Worm (Caenorhabditis elegans) whole organism, early embryonic: ENCODE data around the gene C41H7.9.

ENCODE experiments used
- aly-1 ChIP-seq: sonication (generic microtip); optimal IDR thresholded peaks from 2 replicates; lab custom pipeline; 2016; ENCODE audit warnings: missing genetic modification characterization, missing compliant biosample characterization
- ama-1 ChIP-seq: fragments of 150-350 bp; optimal IDR thresholded peaks from 2 replicates; lab custom pipeline; 2014
- flt-1 ChIP-seq: fragments of 200-800 bp; sonication (Bioruptor generic); IDR thresholded peaks from 2 replicates; pipeline ENCODE4 v1.3.6; 2022; ENCODE audit warnings: missing genetic modification characterization, missing compliant biosample characterization
- hmg-4 ChIP-seq: fragments of 200-800 bp; sonication (Bioruptor generic); optimal IDR thresholded peaks from 2 replicates; lab custom pipeline; 2018; ENCODE audit warnings: mild to moderate bottlenecking, missing genetic modification characterization, missing compliant biosample characterization
- hnd-1 ChIP-seq: sonication (generic microtip); optimal IDR thresholded peaks from 2 replicates; lab custom pipeline; 2016; ENCODE audit warnings: missing genetic modification characterization, missing compliant biosample characterization
- pes-1 ChIP-seq: fragments of 200-800 bp; sonication (Bioruptor generic); IDR thresholded peaks from 2 replicates; pipeline ENCODE4 v1.3.6; 2022; ENCODE audit warnings: missing genetic modification reagents, missing genetic modification characterization, missing compliant biosample characterization
- scrt-1 ChIP-seq: fragments of 200-800 bp; sonication (Bioruptor generic); IDR thresholded peaks from 2 replicates; pipeline ENCODE4 v1.3.6; 2022; ENCODE audit warnings: missing genetic modification characterization, missing compliant biosample characterization
- sea-1 ChIP-seq: fragments of 200-800 bp; sonication (Bioruptor generic); conservative IDR thresholded peaks from 2 replicates; pipeline ENCODE4 v1.3.6; 2022; ENCODE audit warnings: missing genetic modification characterization, missing compliant biosample characterization
- tbx-37 ChIP-seq: fragments of 200-800 bp; sonication (Bioruptor generic); conservative IDR thresholded peaks from 2 replicates; pipeline ENCODE4 v1.3.6; 2022; ENCODE audit warnings: missing genetic modification reagents, missing genetic modification characterization, missing compliant biosample characterization
- tra-4 ChIP-seq: sonication (generic microtip); optimal IDR thresholded peaks from 2 replicates; lab custom pipeline; 2017; ENCODE audit warnings: missing genetic modification characterization, missing compliant biosample characterization

- TF ChIP-seq tbx-37 (GFP tag; lab: Robert Waterston, UW) (no peak), ama-1 (lab: Kevin White, UChicago) (no peak), pes-1 (no peak), aly-1 (tag; lab: Kevin White, UChicago) (no peak), tra-4 (tag; lab: Kevin White, UChicago) (no peak), hmg-4 (GFP tag; lab: Kevin White, UChicago) (no peak), flt-1 (GFP tag; lab: Robert Waterston, UW) (no peak), sea-1 (GFP tag; lab: Robert Waterston, UW) (no peak), hnd-1 (tag; lab: Kevin White, UChicago) (no peak), scrt-1 (no peak)
Measured at ce11 chrII:2990089-2990488, 21.9 kb downstream of the C41H7.9 start.
